Worm (Caenorhabditis elegans) whole organism, late embryonic: ENCODE measurements around the gene prx-19.

Experiments
- ama-1 ChIP-seq: fragments of 150-350 bp; optimal IDR thresholded peaks from 2 replicates; lab custom pipeline; 2014
- elt-2 ChIP-seq: sonication (generic microtip); optimal IDR thresholded peaks from 2 replicates; lab custom pipeline; 2016; ENCODE audit warnings: missing genetic modification reagents, missing genetic modification characterization, missing compliant biosample characterization
- fkh-10 ChIP-seq: fragments of 150-350 bp; optimal IDR thresholded peaks from 2 replicates; lab custom pipeline; 2014; ENCODE audit warnings: missing biosample characterization, missing genetic modification reagents, missing genetic modification characterization
- nhr-11 ChIP-seq: fragments of 150-350 bp; optimal IDR thresholded peaks from 2 replicates; lab custom pipeline; 2014; ENCODE audit warnings: missing biosample characterization, missing genetic modification characterization
- pat-9 ChIP-seq: fragments of 200-800 bp; sonication (Bioruptor generic); optimal IDR thresholded peaks from 2 replicates; lab custom pipeline; 2018; ENCODE audit warnings: mild to moderate bottlenecking, missing genetic modification characterization, moderate library complexity, missing compliant biosample characterization
- pha-2 ChIP-seq: sonication (generic microtip); optimal IDR thresholded peaks from 2 replicates; lab custom pipeline; 2017; ENCODE audit warnings: mild to moderate bottlenecking, missing genetic modification characterization, missing compliant biosample characterization
- pha-4 ChIP-seq: fragments of 150-350 bp; optimal IDR thresholded peaks from 2 replicates; lab custom pipeline; 2018; ENCODE audit warnings: missing biosample characterization, missing genetic modification reagents, missing genetic modification characterization
- pqm-1 ChIP-seq: sonication (generic microtip); optimal IDR thresholded peaks from 2 replicates; lab custom pipeline; 2016; ENCODE audit warnings: missing genetic modification characterization, missing compliant biosample characterization
- ref-2 ChIP-seq: sonication (generic microtip); optimal IDR thresholded peaks from 2 replicates; lab custom pipeline; 2016; ENCODE audit warnings: missing genetic modification characterization, missing compliant biosample characterization
- rnt-1 ChIP-seq: sonication (generic microtip); optimal IDR thresholded peaks from 2 replicates; lab custom pipeline; 2016; ENCODE audit warnings: missing genetic modification characterization, missing compliant biosample characterization

DNA sequence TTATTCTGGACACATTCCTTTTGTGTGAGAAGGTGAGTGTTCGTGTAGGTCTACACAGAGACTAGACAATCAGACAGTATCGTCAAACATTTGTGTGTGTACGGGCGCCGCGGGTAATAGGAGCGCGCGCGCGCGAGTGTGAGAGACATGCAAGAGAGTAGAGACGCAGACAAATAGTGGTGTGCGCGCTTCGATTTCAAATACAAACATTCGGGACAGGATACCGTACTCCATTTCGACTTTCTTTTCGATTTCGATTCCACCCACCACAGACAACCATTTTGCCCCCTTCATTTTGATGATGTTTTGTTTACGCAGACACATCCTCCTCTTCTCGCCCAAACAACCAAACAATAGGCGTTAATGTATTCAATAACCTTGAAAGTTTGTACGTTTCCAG lies 14.3 kb downstream of the prx-19 start:
- TF ChIP-seq nhr-11 (tag; lab: Kevin White, UChicago) (no peak), pha-4 (tag; lab: Kevin White, UChicago) (no peak), elt-2 (no peak), pha-2 (tag; lab: Kevin White, UChicago) (peak; percentile 26), fkh-10 (no peak), ama-1 (lab: Kevin White, UChicago) (peak; percentile 5), ref-2 (tag; lab: Kevin White, UChicago) (peak; percentile 77), pqm-1 (tag; lab: Kevin White, UChicago) (no peak), pat-9 (tag; lab: Kevin White, UChicago) (no peak), rnt-1 (tag; lab: Kevin White, UChicago) (no peak)
